Worm (Caenorhabditis elegans): ENCODE measurements around the gene T02G5.14.

T02G5.14 gene

DNA sequence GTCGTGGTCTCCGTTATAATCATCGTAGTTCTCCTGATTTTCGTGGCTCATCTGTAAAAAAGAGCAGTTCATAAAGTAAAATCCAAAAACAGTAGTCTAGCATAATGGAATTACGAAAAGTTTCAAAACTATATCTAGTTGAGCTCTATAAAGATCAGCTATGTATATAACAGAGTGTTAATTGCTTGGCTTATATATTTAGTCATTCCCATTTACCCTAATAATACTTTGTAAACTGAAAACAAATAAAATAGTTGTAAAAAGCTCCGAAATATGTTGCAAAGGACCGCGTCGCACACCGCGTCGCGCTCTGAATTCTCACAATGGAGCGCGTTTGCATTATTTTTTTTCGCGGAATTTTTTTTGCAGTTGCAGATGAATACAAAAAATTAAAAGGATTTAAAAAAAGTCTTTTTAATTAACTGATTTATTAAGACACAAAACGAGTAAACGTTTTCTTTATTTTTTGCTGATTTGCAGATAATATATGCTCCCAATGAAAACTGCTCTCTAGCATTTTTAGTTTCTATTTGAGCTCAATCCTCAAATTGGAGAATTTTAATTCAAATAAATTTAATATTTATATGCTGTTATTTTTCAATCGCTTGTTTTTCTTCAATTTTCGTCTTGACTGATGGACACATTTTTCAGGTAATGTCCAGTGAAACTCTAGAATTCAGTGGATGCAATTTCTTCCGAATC lies 33.9 kb upstream of the T02G5.14 start, which contains the start of the genes tcer-1 and ZK1127.5 (continued):
- TF ChIP-seq lin-39 (tag; optimal IDR thresholded peaks at IDR 0.05) (no peak), Y48G9A.11 (GFP tag; IDR thresholded peaks at IDR 0.05) (no peak), snpc-1.2 (GFP tag; IDR thresholded peaks at IDR 0.05) (no peak), ceh-82 (tag; optimal IDR thresholded peaks at IDR 0.05) (no peak), php-3 (GFP tag; IDR thresholded peaks at IDR 0.05) (no peak), mes-2 (tag; optimal IDR thresholded peaks at IDR 0.05; ENCODE audit: poor library complexity, severe bottlenecking) (peak; percentile 68), mdl-1 (tag; optimal IDR thresholded peaks at IDR 0.05) (peak in 1 of 2 experiments; percentile 6), F37D6.2 (tag; optimal IDR thresholded peaks at IDR 0.05) (no peak), R02D3.7 (tag; optimal IDR thresholded peaks at IDR 0.05) (no peak), rbr-2 (tag; optimal IDR thresholded peaks at IDR 0.05) (peak; percentile 30), T20F7.1 (GFP tag; optimal IDR thresholded peaks at IDR 0.05) (peak; percentile 57), daf-19 (GFP tag; conservative IDR thresholded peaks at IDR 0.05) (no peak), hlh-30 (tag; optimal IDR thresholded peaks at IDR 0.05; ENCODE audit: insufficient read depth) (peak; percentile 36), mep-1 (tag; optimal IDR thresholded peaks at IDR 0.05) (peak; percentile 65), egl-27 (tag; optimal IDR thresholded peaks at IDR 0.05) (no peak), ZK546.5 (tag; optimal IDR thresholded peaks at IDR 0.05) (no peak), zfp-3 (GFP tag; conservative IDR thresholded peaks at IDR 0.05) (no peak), snpc-4 (tag; optimal IDR thresholded peaks at IDR 0.05) (no peak), nhr-237 (tag; optimal IDR thresholded peaks at IDR 0.05) (no peak), mxl-3 (GFP tag; optimal IDR thresholded peaks at IDR 0.05) (no peak), ctbp-1 (GFP tag; IDR thresholded peaks at IDR 0.05) (no peak), daf-16 (GFP tag; optimal IDR thresholded peaks at IDR 0.05) (no peak), daf-16 (tag; optimal IDR thresholded peaks at IDR 0.05) (peak; percentile 31)

- TF ChIP-seq lin-38 (GFP tag; IDR thresholded peaks at IDR 0.05) (0 out of 2 replicates have a peak, but pooled peaks have one; percentile 28), nhr-11 (tag; optimal IDR thresholded peaks at IDR 0.05) (no peak)
These were observed 32.3 kb upstream of the T02G5.14 start, which contains the start of gene ZK1127.12 for ce11 chrII:7051778-7052177. Gene ZK1127.12 (plus strand): TSS chrII:7052078.

- no peak for TF ChIP-seq zfp-2 (tag; optimal IDR thresholded peaks at IDR 0.05)
- TF ChIP-seq zag-1 (tag; optimal IDR thresholded peaks at IDR 0.05) = no peak
- TF ChIP-seq pqm-1 (tag; optimal IDR thresholded peaks at IDR 0.05) = no peak
- no peak for TF ChIP-seq nhr-10 (tag; optimal IDR thresholded peaks at IDR 0.05)
- TF ChIP-seq F26F4.8 (GFP tag; conservative IDR thresholded peaks at IDR 0.05) = no peak
- TF ChIP-seq lin-39 (tag; optimal IDR thresholded peaks at IDR 0.05) = no peak
These were observed 31.1 kb upstream of the T02G5.14 start, which contains the start of gene ZK1127.13 for ce11 chrII:7053001-7053400. Gene ZK1127.13 (plus strand): TSS chrII:7053301.

DNA sequence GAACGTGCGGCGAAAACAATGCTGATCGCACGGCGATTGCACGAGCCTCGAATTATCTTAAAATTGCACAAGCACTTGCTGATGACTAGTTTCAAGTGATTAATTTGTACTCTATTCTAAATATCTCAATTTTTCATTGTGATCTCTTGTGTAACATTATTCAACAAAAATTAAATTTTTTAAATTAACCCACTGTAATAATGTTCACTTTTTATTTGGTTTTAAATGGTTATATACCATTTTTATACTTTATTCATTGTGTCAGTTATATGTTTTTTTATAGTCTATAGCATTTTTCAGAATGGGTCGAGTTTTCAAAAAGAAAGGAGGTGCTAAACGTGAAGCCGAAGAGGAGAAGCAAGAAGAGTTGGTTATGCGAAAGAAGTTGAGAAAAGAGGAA lies 30.5 kb upstream of the T02G5.14 start, which contains the start of gene ZK1127.4:
Gene ZK1127.4, plus strand, starts transcription at position 301 of the 400 bp plus-strand sequence.
- no peak for TF ChIP-seq gei-8 (GFP tag; optimal IDR thresholded peaks at IDR 0.05)
- TF ChIP-seq rbr-2 (tag; optimal IDR thresholded peaks at IDR 0.05) = no peak
- no peak for TF ChIP-seq hlh-11 (tag; optimal IDR thresholded peaks at IDR 0.05)
- TF ChIP-seq nhr-42 (GFP tag; IDR thresholded peaks at IDR 0.05) = no peak
- no peak for TF ChIP-seq egl-27 (tag; optimal IDR thresholded peaks at IDR 0.05)

DNA sequence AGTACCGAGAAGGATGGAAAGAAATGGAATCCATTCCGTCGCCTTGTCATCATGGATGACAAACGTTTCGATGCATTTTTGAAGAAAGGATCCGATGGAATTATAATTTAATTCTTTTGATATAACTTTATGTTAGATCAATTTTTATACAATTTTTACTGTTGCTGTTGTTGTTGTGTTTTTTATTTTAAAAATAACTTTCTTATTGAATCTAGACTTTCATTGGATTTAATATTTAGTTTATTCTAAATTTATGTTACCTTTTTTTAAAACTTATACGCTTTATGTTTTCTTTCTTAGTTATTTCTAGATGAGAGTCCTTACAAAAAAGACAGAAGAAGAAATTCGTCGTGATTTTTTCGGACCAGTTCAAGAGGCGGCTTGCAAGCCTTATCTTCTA lies 29.1 kb upstream of the T02G5.14 start, which contains the start of gene ZK1127.3:
Gene ZK1127.3, plus strand, starts transcription at position 301 of the 400 bp plus-strand sequence.
- TF ChIP-seq dpl-1 (GFP tag; optimal IDR thresholded peaks at IDR 0.05) (no peak), daf-16 (GFP tag; optimal IDR thresholded peaks at IDR 0.05) (no peak), daf-16 (tag; optimal IDR thresholded peaks at IDR 0.05) (no peak)
